Worm (Caenorhabditis elegans) whole organism, L1 larva: ENCODE data around the gene tofu-7.

Experiments
- C04F5.9 ChIP-seq: sonication (generic microtip); optimal IDR thresholded peaks from 2 replicates; lab custom pipeline; 2016; ENCODE audit warnings: missing genetic modification characterization, missing compliant biosample characterization
- C16A3.4 ChIP-seq: fragments of 150-350 bp; optimal IDR thresholded peaks from 2 replicates; lab custom pipeline; 2014; ENCODE audit warnings: missing biosample characterization, missing genetic modification characterization
- C34B4.2 ChIP-seq: sonication (generic microtip); optimal IDR thresholded peaks from 2 replicates; lab custom pipeline; 2017; ENCODE audit warnings: mild to moderate bottlenecking, missing genetic modification characterization, missing compliant biosample characterization
- F16B12.6 ChIP-seq: fragments of 150-350 bp; optimal IDR thresholded peaks from 2 replicates; lab custom pipeline; 2014; ENCODE audit warnings: missing biosample characterization, missing genetic modification characterization
- Y116A8C.19 ChIP-seq: sonication (generic microtip); optimal IDR thresholded peaks from 2 replicates; lab custom pipeline; 2016; ENCODE audit warnings: missing compliant biosample characterization, missing genetic modification characterization, borderline replicate concordance
- aha-1 ChIP-seq: fragments of 150-350 bp; optimal IDR thresholded peaks from 2 replicates; lab custom pipeline; 2014; ENCODE audit warnings: missing biosample characterization, missing genetic modification characterization
- aly-2 ChIP-seq: fragments of 150-350 bp; optimal IDR thresholded peaks from 2 replicates; lab custom pipeline; 2014; ENCODE audit warnings: missing biosample characterization, missing genetic modification characterization
- ceh-82 ChIP-seq, 3 experiments: fragments of 150-350 bp in 1 of 3; sonication (generic microtip) in 2 of 3; optimal IDR thresholded peaks; 2 replicates each; lab custom pipeline; 2014 to 2017; ENCODE audit warnings: missing biosample characterization in 3 of 3, missing genetic modification characterization in 3 of 3
- ceh-88 ChIP-seq: fragments of 200-800 bp; sonication (Bioruptor generic); IDR thresholded peaks from 2 replicates; pipeline ENCODE4 v1.3.6; 2022; ENCODE audit warnings: missing genetic modification characterization, missing compliant biosample characterization
- dpl-1 ChIP-seq, 3 experiments: fragments of 150-350 bp in 2 of 3; sonication (generic microtip) in 1 of 3; optimal IDR thresholded peaks; 2 replicates each; lab custom pipeline; 2014 to 2017; ENCODE audit warnings: missing biosample characterization in 3 of 3, missing genetic modification characterization in 3 of 3, missing genetic modification reagents in 3 of 3
- efl-1 ChIP-seq, 4 experiments: fragments of 150-350 bp; optimal IDR thresholded peaks in 3 of 4; peaks in 1 of 4; 1 replicate in 1 of 4; 2 replicates in 3 of 4; lab custom pipeline; 2014; ENCODE audit warnings: missing biosample characterization in 2 of 4, missing genetic modification characterization in 2 of 4, missing genetic modification reagents in 2 of 4
- egl-13 ChIP-seq: sonication (generic microtip); optimal IDR thresholded peaks from 2 replicates; lab custom pipeline; 2016; ENCODE audit warnings: missing genotype, missing genetic modification reagents, missing genetic modification characterization, missing compliant biosample characterization
- egl-27 ChIP-seq, 2 experiments: fragments of 150-350 bp in 1 of 2; sonication (generic microtip); optimal IDR thresholded peaks; 3 replicates each; lab custom pipeline; 2017 to 2018; ENCODE audit warnings: missing biosample characterization in 2 of 2, missing genetic modification characterization in 2 of 2, missing genetic modification reagents in 2 of 2
- fkh-10 ChIP-seq: sonication (generic microtip); optimal IDR thresholded peaks from 2 replicates; lab custom pipeline; 2017; ENCODE audit warnings: missing biosample characterization, missing genetic modification reagents, missing genetic modification characterization
- fkh-4 ChIP-seq: sonication (generic microtip); optimal IDR thresholded peaks from 2 replicates; lab custom pipeline; 2016; ENCODE audit warnings: missing compliant biosample characterization, missing genetic modification characterization, borderline replicate concordance
- grh-1 ChIP-seq: fragments of 200-800 bp; sonication (Bioruptor generic); IDR thresholded peaks from 2 replicates; pipeline ENCODE4 v1.3.6; 2022; ENCODE audit warnings: missing genetic modification reagents, missing genetic modification characterization, missing compliant biosample characterization
- hlh-17 ChIP-seq: fragments of 200-800 bp; sonication (Bioruptor generic); optimal IDR thresholded peaks from 2 replicates; lab custom pipeline; 2018; ENCODE audit warnings: missing genetic modification characterization, mild to moderate bottlenecking, missing compliant biosample characterization, moderate library complexity, borderline replicate concordance
- hlh-4 ChIP-seq: sonication (generic microtip); optimal IDR thresholded peaks from 2 replicates; lab custom pipeline; 2016; ENCODE audit warnings: mild to moderate bottlenecking, missing genetic modification characterization, missing compliant biosample characterization
- irx-1 ChIP-seq: sonication (generic microtip); optimal IDR thresholded peaks from 2 replicates; lab custom pipeline; 2016; ENCODE audit warnings: missing genetic modification characterization, missing compliant biosample characterization
- isw-1 ChIP-seq: fragments of 200-800 bp; sonication (Bioruptor generic); IDR thresholded peaks from 2 replicates; pipeline ENCODE4 v1.3.6; 2022; ENCODE audit warnings: missing genetic modification characterization, missing compliant biosample characterization
- jun-1 ChIP-seq: fragments of 150-350 bp; optimal IDR thresholded peaks from 2 replicates; lab custom pipeline; 2014; ENCODE audit warnings: missing biosample characterization, missing genetic modification reagents, missing genetic modification characterization
- lin-14 ChIP-seq: fragments of 200-800 bp; sonication (Bioruptor generic); optimal IDR thresholded peaks from 2 replicates; lab custom pipeline; 2018; ENCODE audit warnings: mild to moderate bottlenecking, missing genetic modification characterization, moderate library complexity, missing compliant biosample characterization
- lin-15B ChIP-seq: fragments of 150-350 bp; sonication (generic microtip); optimal IDR thresholded peaks from 3 replicates; lab custom pipeline; 2014; ENCODE audit warnings: missing biosample characterization, missing genetic modification characterization
- lin-39 ChIP-seq: fragments of 150-350 bp; optimal IDR thresholded peaks from 2 replicates; lab custom pipeline; 2014; ENCODE audit warnings: missing biosample characterization, missing genetic modification reagents, missing genetic modification characterization
- mab-9 ChIP-seq: fragments of 200-800 bp; sonication (Bioruptor generic); IDR thresholded peaks from 2 replicates; pipeline ENCODE4 v1.3.6; 2022; ENCODE audit warnings: missing genetic modification reagents, missing genetic modification characterization, missing compliant biosample characterization
- mep-1 ChIP-seq: fragments of 150-350 bp; optimal IDR thresholded peaks from 2 replicates; lab custom pipeline; 2014; ENCODE audit warnings: missing biosample characterization, missing genetic modification characterization
- nhr-237 ChIP-seq: fragments of 150-350 bp; optimal IDR thresholded peaks from 2 replicates; lab custom pipeline; 2014; ENCODE audit warnings: missing biosample characterization, missing genetic modification characterization
- nhr-28 ChIP-seq: fragments of 150-350 bp; optimal IDR thresholded peaks from 2 replicates; lab custom pipeline; 2014; ENCODE audit warnings: missing biosample characterization, missing genetic modification characterization
- nhr-71 ChIP-seq: sonication (generic microtip); optimal IDR thresholded peaks from 2 replicates; lab custom pipeline; 2016; ENCODE audit warnings: mild to moderate bottlenecking, missing genetic modification characterization, moderate library complexity, missing compliant biosample characterization
- nhr-77 ChIP-seq: fragments of 150-350 bp; optimal IDR thresholded peaks from 2 replicates; lab custom pipeline; 2014; ENCODE audit warnings: missing biosample characterization, missing genetic modification characterization
- pag-3 ChIP-seq: sonication (generic microtip); optimal IDR thresholded peaks from 2 replicates; lab custom pipeline; 2017; ENCODE audit warnings: missing genetic modification characterization, mild to moderate bottlenecking, missing compliant biosample characterization, antibody characterized with exemption, borderline replicate concordance; ENCODE audit not compliant: insufficient read depth
- pqm-1 ChIP-seq: sonication (generic microtip); optimal IDR thresholded peaks from 3 replicates; lab custom pipeline; 2017; ENCODE audit warnings: missing biosample characterization, missing genetic modification characterization
- rnt-1 ChIP-seq: sonication (generic microtip); optimal IDR thresholded peaks from 2 replicates; lab custom pipeline; 2016; ENCODE audit warnings: mild to moderate bottlenecking, missing genetic modification characterization, moderate library complexity, missing compliant biosample characterization
- skn-1 ChIP-seq: fragments of 150-350 bp; optimal IDR thresholded peaks from 2 replicates; lab custom pipeline; 2014; ENCODE audit warnings: missing biosample characterization, missing genetic modification characterization
- snu-23 ChIP-seq: sonication (generic microtip); optimal IDR thresholded peaks from 2 replicates; lab custom pipeline; 2016; ENCODE audit warnings: missing genetic modification characterization, missing compliant biosample characterization
- sox-4 ChIP-seq: sonication (generic microtip); optimal IDR thresholded peaks from 2 replicates; lab custom pipeline; 2016; ENCODE audit warnings: missing genetic modification characterization, missing compliant biosample characterization
- tlp-1 ChIP-seq: fragments of 150-350 bp; optimal IDR thresholded peaks from 2 replicates; lab custom pipeline; 2014; ENCODE audit warnings: missing biosample characterization, missing genetic modification characterization
- unc-130 ChIP-seq: fragments of 150-350 bp; optimal IDR thresholded peaks from 2 replicates; lab custom pipeline; 2017; ENCODE audit warnings: missing biosample characterization, missing genetic modification characterization, inconsistent platforms
- unc-30 ChIP-seq: sonication (generic microtip); optimal IDR thresholded peaks from 2 replicates; lab custom pipeline; 2017; ENCODE audit warnings: missing biosample characterization, missing genetic modification characterization
- unc-62 ChIP-seq: fragments of 150-350 bp; optimal IDR thresholded peaks from 2 replicates; lab custom pipeline; 2014; ENCODE audit warnings: missing biosample characterization, missing genetic modification reagents, missing genetic modification characterization
- unc-86 ChIP-seq: sonication (generic microtip); optimal IDR thresholded peaks from 2 replicates; lab custom pipeline; 2016; ENCODE audit warnings: missing genetic modification characterization, missing compliant biosample characterization
- unc-98 ChIP-seq: fragments of 200-800 bp; sonication (Bioruptor generic); IDR thresholded peaks from 2 replicates; pipeline ENCODE4 v1.3.6; 2022; ENCODE audit warnings: missing genetic modification characterization, missing compliant biosample characterization
- xbp-1 ChIP-seq: sonication (generic microtip); optimal IDR thresholded peaks from 2 replicates; lab custom pipeline; 2016; ENCODE audit warnings: missing genetic modification characterization, missing compliant biosample characterization
- ztf-11 ChIP-seq, 2 experiments: sonication (generic microtip); optimal IDR thresholded peaks; 2 replicates each; lab custom pipeline; 2016 to 2017; ENCODE audit warnings: missing genetic modification characterization in 2 of 2, missing biosample characterization in 1 of 2, missing compliant biosample characterization in 1 of 2

tofu-7 gene

DNA sequence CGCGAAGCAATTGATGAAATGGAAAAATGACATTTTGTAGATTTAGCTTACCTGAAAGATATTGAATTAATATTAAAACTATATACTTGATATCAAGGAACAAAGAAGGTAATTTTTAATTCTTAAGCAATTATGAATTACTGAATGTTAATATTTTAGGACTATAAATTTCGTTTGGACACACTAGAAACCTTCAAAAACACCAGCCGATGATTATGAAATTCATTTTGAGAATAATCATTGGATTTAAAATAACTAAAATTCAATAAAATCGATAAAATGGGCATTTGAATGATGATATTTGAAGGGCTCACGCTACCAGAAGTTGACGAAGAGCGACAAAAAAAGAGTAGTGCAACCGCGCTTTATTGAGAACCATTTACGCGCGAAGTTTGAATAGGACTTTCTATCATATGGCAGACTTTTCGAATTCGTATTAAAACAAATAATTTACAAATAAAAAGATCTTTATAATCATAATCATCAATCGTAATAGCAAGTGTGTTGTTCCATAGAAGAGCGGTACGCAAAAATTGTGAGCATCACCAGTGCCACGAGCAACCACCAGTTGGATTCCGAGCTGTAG, 10.9 kb downstream of the tofu-7 start, which contains the start of gene ZK418.5 (continued):
- TF ChIP-seq egl-27 (tag; optimal IDR thresholded peaks at IDR 0.05; lab: Kevin White, UChicago) (no peak), F16B12.6 (tag; lab: Kevin White, UChicago) (peak; percentile 66), lin-39 (peak; percentile 15), mep-1 (tag; lab: Kevin White, UChicago) (peak; percentile 42)

DNA sequence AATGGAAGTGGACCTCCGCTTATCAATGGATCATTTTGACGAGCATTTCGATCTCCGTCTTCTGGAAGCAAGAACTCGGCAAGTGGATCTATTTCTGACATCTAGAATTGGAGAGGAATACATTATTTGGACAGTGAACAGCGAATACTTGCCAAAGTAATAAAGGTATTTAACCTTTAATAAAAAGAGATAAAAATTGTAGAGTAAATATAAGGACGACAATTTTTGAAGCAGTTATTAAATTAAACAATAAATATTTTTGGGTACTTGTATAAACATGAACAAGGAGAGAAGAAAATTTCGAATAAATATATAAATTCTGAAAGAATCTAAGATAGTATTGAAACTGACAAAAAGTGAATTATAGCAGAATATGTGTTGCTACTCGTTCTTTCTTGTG, 12.4 kb downstream of the tofu-7 start, which contains the start of gene lin-37:
Gene lin-37 (minus strand): TSS at position 101 of the 400 bp plus-strand sequence.
- TF ChIP-seq unc-98 (GFP tag; lab: Robert Waterston, UW) (no peak), isw-1 (GFP tag; lab: Robert Waterston, UW) (no peak), skn-1 (tag; lab: Kevin White, UChicago) (no peak), nhr-28 (tag; lab: Kevin White, UChicago) (no peak), nhr-71 (tag; lab: Kevin White, UChicago) (no peak), egl-27 (tag; optimal IDR thresholded peaks at IDR 0.05; lab: Kevin White, UChicago) (no peak), C34B4.2 (tag; lab: Kevin White, UChicago) (no peak), nhr-77 (no peak), dpl-1 (GFP tag; optimal IDR thresholded peaks at IDR 0.05; lab: Kevin White, UChicago) (no peak)

DNA sequence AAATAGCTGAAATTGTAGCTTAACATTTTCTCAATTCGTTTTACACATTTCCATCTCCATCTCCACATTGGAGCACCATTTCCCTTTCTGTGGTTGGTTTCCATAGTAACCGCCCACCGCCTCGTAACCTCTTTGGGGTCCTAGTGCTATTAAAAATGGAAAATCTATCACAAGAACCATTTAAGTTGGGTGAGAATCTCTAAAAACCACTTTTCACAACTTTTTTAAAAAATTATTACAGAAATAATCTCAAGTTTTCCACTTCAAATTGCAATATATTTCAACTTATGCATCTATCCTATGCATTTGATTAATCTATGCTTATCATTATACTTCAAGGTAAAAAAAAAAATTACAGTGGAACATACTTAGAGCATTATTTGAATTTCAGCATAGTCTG, 14.8 kb downstream of the tofu-7 start, which contains the start of gene tmem-17:
Gene tmem-17 (plus strand): TSS at position 301 of the 400 bp plus-strand sequence.
- no peak for TF ChIP-seq C04F5.9 (tag; lab: Kevin White, UChicago)
- TF ChIP-seq unc-62 (GFP tag; lab: Kevin White, UChicago) = no peak
- TF ChIP-seq aly-2 (tag; lab: Kevin White, UChicago) = no peak
- TF ChIP-seq tlp-1 (tag; lab: Kevin White, UChicago) = no peak
- no peak for TF ChIP-seq ztf-11 (tag; optimal IDR thresholded peaks at IDR 0.05; lab: Kevin White, UChicago)
- TF ChIP-seq sox-4 (tag; lab: Kevin White, UChicago) = no peak
- no peak for TF ChIP-seq lin-15B (tag; lab: Kevin White, UChicago)
- TF ChIP-seq xbp-1 (tag; lab: Kevin White, UChicago) = no peak
- TF ChIP-seq ceh-88 (GFP tag; lab: Robert Waterston, UW) = no peak
- no peak for TF ChIP-seq fkh-4

DNA sequence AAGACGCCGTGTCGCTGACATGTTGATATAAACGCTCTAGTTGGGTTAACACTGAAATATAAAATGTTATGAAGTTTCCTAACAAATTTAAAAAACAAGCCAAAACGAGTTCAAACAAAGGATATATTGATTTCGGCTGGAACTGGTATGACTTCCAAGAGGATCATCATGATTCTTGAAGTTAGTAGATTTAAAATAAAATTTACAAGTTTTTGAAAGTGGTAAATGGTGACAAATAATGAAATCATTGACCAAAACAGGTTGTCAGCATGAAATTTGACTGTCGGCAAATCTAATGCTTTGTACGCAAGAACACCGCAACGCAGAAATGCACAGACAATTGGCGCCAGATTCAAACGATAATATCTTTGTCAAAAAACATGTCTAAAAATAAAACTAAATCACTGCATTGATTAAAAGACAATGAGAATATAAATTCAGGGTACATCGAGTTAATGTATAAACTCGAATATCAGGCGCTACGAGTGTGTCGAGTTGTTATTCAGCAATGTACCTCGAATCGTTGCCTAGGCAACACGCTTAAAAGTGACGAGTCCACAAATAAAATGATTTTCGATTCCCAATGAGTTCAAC, 16.2 kb downstream of the tofu-7 start, which contains the start of the genes ubc-18 and R01H2.8:
Gene ubc-18 (minus strand): TSS at position 51 of the 594 bp plus-strand sequence.
Gene R01H2.8 (plus strand): TSS at position 544 of the 594 bp plus-strand sequence.
- TF ChIP-seq jun-1 (tag; lab: Kevin White, UChicago) (no peak), rnt-1 (peak; percentile 47), lin-39 (no peak), nhr-77 (no peak), skn-1 (tag; lab: Kevin White, UChicago) (peak; percentile 75), snu-23 (GFP tag; lab: Kevin White, UChicago) (peak; percentile 68), nhr-237 (tag; lab: Kevin White, UChicago) (no peak), efl-1 (optimal IDR thresholded peaks at IDR 0.05; lab: Kevin White, UChicago) (peak; percentile 90 to 94), efl-1 (GFP tag; optimal IDR thresholded peaks at IDR 0.05 in 1 of 2; lab: Kevin White, UChicago) (peak; percentile 93 to 99), nhr-28 (tag; lab: Kevin White, UChicago) (no peak), egl-13 (no peak), hlh-4 (tag; lab: Kevin White, UChicago) (no peak), irx-1 (tag; lab: Kevin White, UChicago) (no peak), ceh-82 (tag; optimal IDR thresholded peaks at IDR 0.05; lab: Kevin White, UChicago) (peak in 1 of 3 experiments; percentile 51), dpl-1 (GFP tag; optimal IDR thresholded peaks at IDR 0.05; lab: Kevin White, UChicago) (peak; percentile 89 to 95 (median 94)), pqm-1 (no peak), fkh-10 (no peak), Y116A8C.19 (tag; lab: Kevin White, UChicago) (no peak), pag-3 (tag; lab: Kevin White, UChicago) (no peak), unc-30 (tag; lab: Kevin White, UChicago) (no peak), mep-1 (tag; lab: Kevin White, UChicago) (peak; percentile 62), mab-9 (no peak), aly-2 (tag; lab: Kevin White, UChicago) (peak; percentile 2), lin-14 (GFP tag; lab: Kevin White, UChicago) (no peak), C16A3.4 (peak; percentile 46), hlh-17 (GFP tag; lab: Kevin White, UChicago) (no peak), grh-1 (no peak), unc-86 (tag; lab: Kevin White, UChicago) (no peak), C34B4.2 (tag; lab: Kevin White, UChicago) (no peak), aha-1 (tag; lab: Kevin White, UChicago) (no peak), unc-130 (tag; lab: Kevin White, UChicago) (peak; percentile 45)
